Fruit fly (Drosophila melanogaster) whole organism, embryonic: ENCODE data around the gene CG5882.
A peak's percentile ranks its signal among the peaks of the same experiment; 100 is the strongest.

Experiments used
- Bdp1 ChIP-seq: fragments of 200-800 bp; sonication (Bioruptor generic); optimal IDR thresholded peaks from 3 replicates; lab custom pipeline; 2016; ENCODE audit warnings: missing biosample characterization, missing genetic modification characterization
- CG10321 ChIP-seq: fragments of 200-800 bp; sonication (Bioruptor generic); IDR thresholded peaks from 2 replicates; pipeline ENCODE4 v1.3.6; 2022; ENCODE audit warnings: missing biosample characterization, missing genetic modification characterization
- CG12769 ChIP-seq: fragments of 200-800 bp; sonication (Bioruptor generic); optimal IDR thresholded peaks from 2 replicates; lab custom pipeline; 2019; ENCODE audit warnings: missing biosample characterization, mild to moderate bottlenecking, missing genetic modification characterization, moderate library complexity
- CG13287 ChIP-seq: fragments of 200-800 bp; sonication (Bioruptor generic); IDR thresholded peaks from 2 replicates; pipeline ENCODE4 v1.3.6; 2022; ENCODE audit warnings: missing biosample characterization, missing genetic modification characterization; ENCODE audit not compliant: partially characterized antibody
- CG15011 ChIP-seq: fragments of 200-800 bp; sonication (Bioruptor generic); optimal IDR thresholded peaks from 3 replicates; lab custom pipeline; 2018; ENCODE audit warnings: missing biosample characterization, mild to moderate bottlenecking, missing genetic modification characterization
- CG15514 ChIP-seq: fragments of 200-800 bp; sonication (Bioruptor generic); optimal IDR thresholded peaks from 3 replicates; lab custom pipeline; 2017; ENCODE audit warnings: missing biosample characterization, missing genetic modification characterization, mild to moderate bottlenecking, moderate library complexity, missing genetic modification reagents
- CG17186 ChIP-seq: fragments of 200-800 bp; sonication (Bioruptor generic); optimal IDR thresholded peaks from 3 replicates; lab custom pipeline; 2017; ENCODE audit warnings: missing biosample characterization, missing genetic modification reagents, missing genetic modification characterization
- CG2129 ChIP-seq: fragments of 200-800 bp; sonication (Bioruptor generic); IDR thresholded peaks from 2 replicates; pipeline ENCODE4 v1.3.6; 2022; ENCODE audit warnings: missing biosample characterization, missing genetic modification characterization; ENCODE audit not compliant: partially characterized antibody
- CG33213 ChIP-seq: fragments of 200-800 bp; sonication (Bioruptor generic); optimal IDR thresholded peaks from 3 replicates; lab custom pipeline; 2016; ENCODE audit warnings: missing biosample characterization, missing genetic modification characterization
- CG34422 ChIP-seq: fragments of 200-800 bp; sonication (Bioruptor generic); IDR thresholded peaks from 3 replicates; pipeline ENCODE4 v1.3.6; 2022; ENCODE audit warnings: missing biosample characterization, missing genetic modification characterization
- CG3995 ChIP-seq: fragments of 200-800 bp; sonication (Bioruptor generic); optimal IDR thresholded peaks from 3 replicates; lab custom pipeline; 2016; ENCODE audit warnings: missing biosample characterization, missing genetic modification characterization
- CG42726 ChIP-seq: fragments of 200-800 bp; sonication (Bioruptor generic); IDR thresholded peaks from 2 replicates; pipeline ENCODE4 v1.3.6; 2022; ENCODE audit warnings: missing biosample characterization, missing genetic modification characterization; ENCODE audit not compliant: partially characterized antibody
- CG6791 ChIP-seq: fragments of 200-800 bp; sonication (Bioruptor generic); IDR thresholded peaks from 3 replicates; pipeline ENCODE4 v1.3.6; 2022; ENCODE audit warnings: missing biosample characterization, missing genetic modification characterization; ENCODE audit not compliant: partially characterized antibody
- CG8290 ChIP-seq, 3 experiments: fragments of 200-800 bp; sonication (Bioruptor generic); optimal IDR thresholded peaks; 2 replicates each; lab custom pipeline; 2016 to 2019; ENCODE audit warnings: missing biosample characterization in 3 of 3, missing genetic modification characterization in 3 of 3, mild to moderate bottlenecking in 2 of 3, moderate library complexity in 1 of 3
- CG9797 ChIP-seq: fragments of 200-800 bp; sonication (Bioruptor generic); optimal IDR thresholded peaks from 3 replicates; lab custom pipeline; 2018; ENCODE audit warnings: missing biosample characterization, mild to moderate bottlenecking, missing genetic modification characterization
- CTCF ChIP-seq: fragments of 200-800 bp; sonication (Bioruptor generic); optimal IDR thresholded peaks from 2 replicates; lab custom pipeline; 2017; ENCODE audit warnings: missing biosample characterization, mild to moderate bottlenecking, missing genetic modification characterization, moderate library complexity
- Dad ChIP-seq: fragments of 200-800 bp; sonication (Bioruptor generic); optimal IDR thresholded peaks from 3 replicates; lab custom pipeline; 2016; ENCODE audit warnings: missing biosample characterization, missing genetic modification characterization
- Dbx ChIP-seq: fragments of 200-800 bp; sonication (Bioruptor generic); IDR thresholded peaks from 3 replicates; pipeline ENCODE4 v1.3.6; 2022; ENCODE audit warnings: missing biosample characterization, missing genetic modification characterization
- Dek ChIP-seq: fragments of 200-800 bp; sonication (Bioruptor generic); optimal IDR thresholded peaks from 3 replicates; lab custom pipeline; 2019; ENCODE audit warnings: missing biosample characterization, mild to moderate bottlenecking, missing genetic modification characterization, moderate library complexity
- ERR ChIP-seq: fragments of 200-800 bp; sonication (Bioruptor generic); optimal IDR thresholded peaks from 2 replicates; lab custom pipeline; 2016; ENCODE audit warnings: missing biosample characterization, missing genetic modification characterization
- HmgD ChIP-seq: fragments of 200-800 bp; sonication (Bioruptor generic); optimal IDR thresholded peaks from 3 replicates; lab custom pipeline; 2016; ENCODE audit warnings: missing biosample characterization, missing genetic modification characterization
- HmgZ ChIP-seq: fragments of 200-800 bp; sonication (Bioruptor generic); optimal IDR thresholded peaks from 2 replicates; lab custom pipeline; 2018; ENCODE audit warnings: missing biosample characterization, mild to moderate bottlenecking, missing genetic modification characterization
- Kr ChIP-seq: fragments of 200-800 bp; sonication (Bioruptor generic); optimal IDR thresholded peaks from 2 replicates; lab custom pipeline; 2017; ENCODE audit warnings: missing biosample characterization, mild to moderate bottlenecking, missing genetic modification characterization
- Rfx ChIP-seq: fragments of 200-800 bp; sonication (Bioruptor generic); IDR thresholded peaks from 2 replicates; pipeline ENCODE4 v1.3.6; 2022; ENCODE audit warnings: missing biosample characterization, missing genetic modification characterization
- amos ChIP-seq: fragments of 200-800 bp; sonication (Bioruptor generic); IDR thresholded peaks from 2 replicates; pipeline ENCODE4 v1.3.6; 2022; ENCODE audit warnings: missing biosample characterization, missing genetic modification characterization; ENCODE audit not compliant: partially characterized antibody
- chm ChIP-seq: fragments of 200-800 bp; sonication (Bioruptor generic); IDR thresholded peaks from 2 replicates; pipeline ENCODE4 v1.3.6; 2022; ENCODE audit warnings: missing biosample characterization, missing genetic modification characterization
- ci ChIP-seq: fragments of 200-800 bp; sonication (Bioruptor generic); IDR thresholded peaks from 3 replicates; pipeline ENCODE4 v1.3.6; 2022; ENCODE audit warnings: missing biosample characterization, missing genetic modification characterization
- ewg ChIP-seq: fragments of 200-800 bp; sonication (Bioruptor generic); optimal IDR thresholded peaks from 3 replicates; lab custom pipeline; 2017; ENCODE audit warnings: mild to moderate bottlenecking, missing biosample characterization, missing genetic modification reagents, missing genetic modification characterization
- knrl ChIP-seq: fragments of 200-800 bp; sonication (Bioruptor generic); IDR thresholded peaks from 3 replicates; pipeline ENCODE4 v1.3.6; 2022; ENCODE audit warnings: missing biosample characterization, missing genetic modification characterization; ENCODE audit not compliant: partially characterized antibody
- mam ChIP-seq: fragments of 200-800 bp; sonication (Bioruptor generic); optimal IDR thresholded peaks from 3 replicates; lab custom pipeline; 2016; ENCODE audit warnings: missing biosample characterization, missing genetic modification characterization
- pho ChIP-seq: fragments of 200-800 bp; sonication (Bioruptor generic); optimal IDR thresholded peaks from 2 replicates; lab custom pipeline; 2016; ENCODE audit warnings: missing biosample characterization, missing genetic modification characterization
- pita ChIP-seq: fragments of 200-800 bp; sonication (Bioruptor generic); optimal IDR thresholded peaks from 2 replicates; lab custom pipeline; 2017; ENCODE audit warnings: missing biosample characterization, mild to moderate bottlenecking, missing genetic modification characterization
- sisA ChIP-seq: fragments of 200-800 bp; sonication (Bioruptor generic); IDR thresholded peaks from 2 replicates; pipeline ENCODE4 v1.3.6; 2022; ENCODE audit warnings: missing biosample characterization, missing genetic modification characterization
- sna ChIP-seq: fragments of 200-800 bp; sonication (Bioruptor generic); IDR thresholded peaks from 2 replicates; pipeline ENCODE4 v1.3.6; 2022; ENCODE audit warnings: missing biosample characterization, missing genetic modification characterization; ENCODE audit not compliant: partially characterized antibody
- sob ChIP-seq: fragments of 200-800 bp; sonication (Bioruptor generic); IDR thresholded peaks from 2 replicates; pipeline ENCODE4 v1.3.6; 2022; ENCODE audit warnings: missing biosample characterization, missing genetic modification characterization
- ssp ChIP-seq: fragments of 200-800 bp; sonication (Bioruptor generic); IDR thresholded peaks from 2 replicates; pipeline ENCODE4 v1.3.6; 2022; ENCODE audit warnings: missing biosample characterization, missing genetic modification characterization
- stwl ChIP-seq: fragments of 200-800 bp; sonication (Bioruptor generic); optimal IDR thresholded peaks from 3 replicates; lab custom pipeline; 2018; ENCODE audit warnings: missing biosample characterization, mild to moderate bottlenecking, missing genetic modification characterization, moderate library complexity
- unc-4 ChIP-seq: fragments of 200-800 bp; sonication (Bioruptor generic); IDR thresholded peaks from 2 replicates; pipeline ENCODE4 v1.3.6; 2022; ENCODE audit warnings: missing biosample characterization, missing genetic modification characterization; ENCODE audit not compliant: partially characterized antibody
- wdn ChIP-seq: fragments of 200-800 bp; sonication (Bioruptor generic); IDR thresholded peaks from 2 replicates; pipeline ENCODE4 v1.3.6; 2022; ENCODE audit warnings: missing biosample characterization, missing genetic modification characterization
- zfh1 ChIP-seq: fragments of 200-800 bp; sonication (Bioruptor generic); IDR thresholded peaks from 3 replicates; pipeline ENCODE4 v1.3.6; 2022; ENCODE audit warnings: missing biosample characterization, missing genetic modification characterization

The CG5882 gene

DNA sequence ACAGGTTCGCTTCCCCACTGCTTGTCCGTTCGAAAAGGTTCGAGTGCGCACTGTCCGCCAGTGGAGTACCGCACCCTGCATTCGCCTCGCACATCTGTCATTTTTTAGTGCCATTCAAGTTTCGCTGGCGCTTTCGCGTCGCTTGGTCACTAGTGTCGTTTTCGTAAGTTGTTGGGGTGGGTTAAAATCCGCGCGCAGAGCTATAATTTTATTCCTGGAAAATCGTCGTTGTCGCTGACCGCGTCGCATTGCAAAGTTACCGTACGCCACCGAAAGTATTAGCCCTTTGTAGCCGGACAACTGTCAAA lies 33.0 kb downstream of the CG5882 start, which contains the start of gene Men-b (continued):
- TF ChIP-seq sisA = 0 out of 2 replicates have a peak, but pooled peaks have one; percentile 6
- no peak; the same call in 2 of the 3 replicates for TF ChIP-seq knrl (GFP tag; lab: Robert Waterston, UW)
- TF ChIP-seq ewg (GFP tag; lab: Kevin White, UChicago) = no peak
- peak; percentile 38; the same call in 1 of the 2 replicates for TF ChIP-seq sna (GFP tag; lab: Robert Waterston, UW)
- TF ChIP-seq CG34422 (GFP tag; lab: Robert Waterston, UW) = peak; percentile 32; the same call in 1 of the 3 replicates
- TF ChIP-seq mam (GFP tag; lab: Kevin White, UChicago) = no peak
- TF ChIP-seq CG3995 (GFP tag; lab: Kevin White, UChicago) = peak; percentile 40
- peak; percentile 79 for TF ChIP-seq CG33213 (GFP tag; lab: Kevin White, UChicago)
- TF ChIP-seq CG10321 = 0 out of 2 replicates have a peak, but pooled peaks have one; percentile 15
- TF ChIP-seq CG42726 (GFP tag; lab: Robert Waterston, UW) = peak; percentile 67; the same call in 1 of the 2 replicates
- TF ChIP-seq ci = peak; percentile 67; the same call in 2 of the 3 replicates
- TF ChIP-seq CG15514 (GFP tag; lab: Kevin White, UChicago) = peak; percentile 76
- TF ChIP-seq ERR = peak; percentile 7
- TF ChIP-seq Bdp1 = no peak
- peak; percentile 53 for TF ChIP-seq CG17186 (GFP tag; lab: Kevin White, UChicago)
- TF ChIP-seq amos (GFP tag; lab: Robert Waterston, UW) = peak; percentile 53; the same call in 1 of the 2 replicates
- TF ChIP-seq ssp (GFP tag; lab: Robert Waterston, UW) = no peak
- 0 out of 2 replicates have a peak, but pooled peaks have one; percentile 26 for TF ChIP-seq sob (GFP tag; lab: Robert Waterston, UW)
- TF ChIP-seq zfh1 = peak; percentile 6; the same call in 1 of the 3 replicates
- TF ChIP-seq Dbx (GFP tag; lab: Robert Waterston, UW) = peak; percentile 70
- no peak for TF ChIP-seq Kr (GFP tag; lab: Kevin White, UChicago)
- peak; percentile 62 for TF ChIP-seq HmgZ (tag; lab: Kevin White, UChicago)
- no peak for TF ChIP-seq CG2129 (GFP tag; lab: Robert Waterston, UW)
- peak; percentile 49 for TF ChIP-seq stwl (tag; lab: Kevin White, UChicago)
- TF ChIP-seq CTCF (GFP tag; lab: Kevin White, UChicago) = peak; percentile 80
- peak; percentile 72 for TF ChIP-seq CG13287 (GFP tag; lab: Robert Waterston, UW)
- peak; percentile 39 for TF ChIP-seq Rfx (GFP tag; lab: Robert Waterston, UW)
- TF ChIP-seq wdn = peak; percentile 21; the same call in 1 of the 2 replicates
- no peak for TF ChIP-seq pho (GFP tag; lab: Kevin White, UChicago)
- TF ChIP-seq unc-4 = peak; percentile 14; the same call in 1 of the 2 replicates
- TF ChIP-seq CG12769 (tag; lab: Kevin White, UChicago) = peak; percentile 9
- TF ChIP-seq CG9797 (GFP tag; lab: Kevin White, UChicago) = peak; percentile 82
- peak; percentile 97 for TF ChIP-seq pita (GFP tag; lab: Kevin White, UChicago)
- peak; percentile 23 for TF ChIP-seq HmgD (GFP tag; lab: Kevin White, UChicago)
- peak; percentile 55; the same call in 1 of the 2 replicates for TF ChIP-seq chm (GFP tag; lab: Robert Waterston, UW)
- TF ChIP-seq Dad = peak; percentile 20
- peak; percentile 67; the same call in 2 of the 3 replicates for TF ChIP-seq CG6791 (GFP tag; lab: Robert Waterston, UW)
- no peak for TF ChIP-seq CG15011 (GFP tag; lab: Kevin White, UChicago)
- no peak for TF ChIP-seq CG8290 (GFP tag; optimal IDR thresholded peaks at IDR 0.05; lab: Kevin White, UChicago)
- peak in 1 of 2 experiments; percentile 83 for TF ChIP-seq CG8290 (tag; optimal IDR thresholded peaks at IDR 0.05; lab: Kevin White, UChicago)
- TF ChIP-seq Dek = no peak
